Fruit fly (Drosophila melanogaster): ENCODE measurements around the gene CG15814.

The CG15814 gene

DNA sequence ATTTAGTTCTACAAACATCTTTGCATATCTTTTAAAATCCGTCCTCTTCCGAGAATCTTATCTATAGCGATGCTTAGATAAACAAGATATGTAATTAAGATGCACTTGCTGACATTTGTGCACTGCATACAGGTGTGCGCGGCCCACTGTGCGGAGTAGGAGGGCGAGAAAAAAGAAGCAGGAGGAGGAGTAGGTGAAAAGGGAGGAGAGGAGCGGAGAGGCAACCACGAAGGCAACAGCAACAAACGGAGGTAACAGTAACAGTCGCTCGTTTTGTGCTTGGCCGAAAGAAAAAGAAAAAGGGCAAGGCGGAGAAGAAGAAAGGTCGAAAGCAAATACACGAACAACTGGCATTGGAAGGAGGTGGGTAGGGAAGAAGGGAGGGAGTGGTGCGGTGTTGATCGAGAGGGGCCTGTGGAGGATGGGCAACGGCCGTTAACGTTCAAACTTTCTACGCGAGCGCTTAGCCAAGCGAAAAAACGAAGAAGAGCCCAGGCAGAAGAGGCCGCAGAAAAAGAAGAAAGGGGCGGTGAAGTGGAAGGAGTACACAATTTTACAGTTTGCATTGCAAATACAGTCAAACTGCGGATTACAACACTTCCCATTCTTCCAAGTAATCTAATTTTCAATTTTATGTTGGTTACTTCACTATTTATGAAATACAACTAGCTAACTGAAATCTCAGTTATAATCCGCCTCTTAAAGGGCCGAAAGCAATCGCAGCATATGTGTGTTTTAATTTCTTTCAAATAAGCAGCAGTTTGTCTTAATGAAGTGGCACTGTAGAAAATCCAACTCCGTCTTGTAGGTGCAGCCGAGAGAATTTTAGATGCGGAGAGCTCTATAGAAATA lies 17.8 kb downstream of the CG15814 start:
- TF ChIP-seq CG8301 (tag; optimal IDR thresholded peaks at IDR 0.05), result peak; percentile 46
- TF ChIP-seq CG14655 (GFP tag; optimal IDR thresholded peaks at IDR 0.05), result peak; percentile 59
- TF ChIP-seq CG15710 (tag; optimal IDR thresholded peaks at IDR 0.05), result no peak

DNA sequence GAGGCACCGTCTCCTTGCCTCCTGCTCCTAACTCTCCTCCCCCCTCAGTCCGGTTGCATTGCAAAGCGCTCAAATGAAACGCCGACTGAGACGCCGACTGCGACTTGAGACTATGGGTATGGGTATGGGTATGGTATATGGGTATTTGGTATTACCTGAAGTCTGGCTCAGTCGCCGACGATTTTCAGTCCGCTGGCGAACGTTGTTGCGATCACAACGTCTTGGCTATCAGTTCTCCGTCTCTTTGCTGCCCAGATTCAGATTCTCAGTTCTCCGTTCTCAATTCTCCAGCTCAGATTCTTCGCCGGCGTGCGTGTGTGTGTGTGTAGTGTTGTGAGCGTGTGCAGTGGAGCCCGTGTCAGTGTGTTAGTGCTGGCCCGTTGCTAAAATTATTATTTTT lies 19.5 kb downstream of the CG15814 start, which contains the start of gene CG6398:
Gene CG6398 (plus strand): TSS at position 185 of the 400 bp plus-strand sequence.
- TF ChIP-seq Ets98B (GFP tag; IDR thresholded peaks at IDR 0.05) (peak; percentile 37; the same call in 1 of the 2 replicates), Snoo (tag; optimal IDR thresholded peaks at IDR 0.05) (no peak), CG14655 (GFP tag; optimal IDR thresholded peaks at IDR 0.05) (no peak), CG9948 (tag; optimal IDR thresholded peaks at IDR 0.05) (no peak), fd96Ca (GFP tag; IDR thresholded peaks at IDR 0.05) (no peak), CG13204 (GFP tag; optimal IDR thresholded peaks at IDR 0.05) (peak; percentile 64), EcR (GFP tag; optimal IDR thresholded peaks at IDR 0.05) (peak; percentile 36), rn (GFP tag; IDR thresholded peaks at IDR 0.05) (no peak), CG15710 (tag; optimal IDR thresholded peaks at IDR 0.05) (no peak), gl (tag; optimal IDR thresholded peaks at IDR 0.05) (no peak), CG32121 (GFP tag; IDR thresholded peaks at IDR 0.05) (no peak), CG4496 (GFP tag; IDR thresholded peaks at IDR 0.05) (peak; percentile 44; the same call in 1 of the 3 replicates), Pif1B (GFP tag; optimal IDR thresholded peaks at IDR 0.05) (no peak), CG8159 (tag; optimal IDR thresholded peaks at IDR 0.05) (no peak), CG17806 (tag; optimal IDR thresholded peaks at IDR 0.05) (no peak), CG12605 (GFP tag; IDR thresholded peaks at IDR 0.05) (no peak), Pif1A (GFP tag; optimal IDR thresholded peaks at IDR 0.05) (no peak), CG34367 (tag; optimal IDR thresholded peaks at IDR 0.05) (no peak), CG10348 (GFP tag; IDR thresholded peaks at IDR 0.05) (no peak), CG8301 (tag; optimal IDR thresholded peaks at IDR 0.05) (no peak), D1 (tag; optimal IDR thresholded peaks at IDR 0.05) (no peak)

DNA sequence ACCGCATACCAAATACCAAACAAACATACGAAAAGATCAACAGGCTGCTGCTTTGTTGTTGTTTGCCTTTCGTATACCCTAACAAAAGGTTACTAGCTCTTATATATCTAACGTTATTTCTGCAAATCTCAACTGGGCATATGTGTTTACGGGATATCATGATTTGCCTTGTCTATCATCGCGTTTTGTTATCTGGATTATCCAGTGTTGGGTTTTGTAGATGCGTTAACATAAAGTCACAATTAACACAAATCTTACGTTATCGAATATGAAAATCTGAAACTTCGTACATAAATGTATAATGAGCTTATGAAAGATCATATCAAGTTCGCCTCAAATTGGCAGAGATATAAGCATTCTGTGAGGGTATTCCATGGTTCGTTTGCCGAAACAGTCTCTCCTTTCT lies 19.9 kb downstream of the CG15814 start:
- TF ChIP-seq CG4496 (GFP tag; IDR thresholded peaks at IDR 0.05) (no peak), CG15710 (tag; optimal IDR thresholded peaks at IDR 0.05) (peak; percentile 54), Ets98B (GFP tag; IDR thresholded peaks at IDR 0.05) (no peak), Pif1B (GFP tag; optimal IDR thresholded peaks at IDR 0.05) (peak; percentile 58), rn (GFP tag; IDR thresholded peaks at IDR 0.05) (no peak), CG12605 (GFP tag; IDR thresholded peaks at IDR 0.05) (no peak), CG8159 (tag; optimal IDR thresholded peaks at IDR 0.05) (peak; percentile 69), CG34367 (tag; optimal IDR thresholded peaks at IDR 0.05) (peak; percentile 32), Pif1A (GFP tag; optimal IDR thresholded peaks at IDR 0.05) (peak; percentile 40), CG10348 (GFP tag; IDR thresholded peaks at IDR 0.05) (no peak), CG32121 (GFP tag; IDR thresholded peaks at IDR 0.05) (no peak), CG14655 (GFP tag; optimal IDR thresholded peaks at IDR 0.05) (peak; percentile 65), fd96Ca (GFP tag; IDR thresholded peaks at IDR 0.05) (no peak), CG9948 (tag; optimal IDR thresholded peaks at IDR 0.05) (peak; percentile 53), Snoo (tag; optimal IDR thresholded peaks at IDR 0.05) (peak; percentile 11), gl (tag; optimal IDR thresholded peaks at IDR 0.05) (no peak), D1 (tag; optimal IDR thresholded peaks at IDR 0.05) (no peak), CG17806 (tag; optimal IDR thresholded peaks at IDR 0.05) (peak; percentile 9), CG13204 (GFP tag; optimal IDR thresholded peaks at IDR 0.05) (no peak), CG8301 (tag; optimal IDR thresholded peaks at IDR 0.05) (peak; percentile 52), EcR (GFP tag; optimal IDR thresholded peaks at IDR 0.05) (no peak)

DNA sequence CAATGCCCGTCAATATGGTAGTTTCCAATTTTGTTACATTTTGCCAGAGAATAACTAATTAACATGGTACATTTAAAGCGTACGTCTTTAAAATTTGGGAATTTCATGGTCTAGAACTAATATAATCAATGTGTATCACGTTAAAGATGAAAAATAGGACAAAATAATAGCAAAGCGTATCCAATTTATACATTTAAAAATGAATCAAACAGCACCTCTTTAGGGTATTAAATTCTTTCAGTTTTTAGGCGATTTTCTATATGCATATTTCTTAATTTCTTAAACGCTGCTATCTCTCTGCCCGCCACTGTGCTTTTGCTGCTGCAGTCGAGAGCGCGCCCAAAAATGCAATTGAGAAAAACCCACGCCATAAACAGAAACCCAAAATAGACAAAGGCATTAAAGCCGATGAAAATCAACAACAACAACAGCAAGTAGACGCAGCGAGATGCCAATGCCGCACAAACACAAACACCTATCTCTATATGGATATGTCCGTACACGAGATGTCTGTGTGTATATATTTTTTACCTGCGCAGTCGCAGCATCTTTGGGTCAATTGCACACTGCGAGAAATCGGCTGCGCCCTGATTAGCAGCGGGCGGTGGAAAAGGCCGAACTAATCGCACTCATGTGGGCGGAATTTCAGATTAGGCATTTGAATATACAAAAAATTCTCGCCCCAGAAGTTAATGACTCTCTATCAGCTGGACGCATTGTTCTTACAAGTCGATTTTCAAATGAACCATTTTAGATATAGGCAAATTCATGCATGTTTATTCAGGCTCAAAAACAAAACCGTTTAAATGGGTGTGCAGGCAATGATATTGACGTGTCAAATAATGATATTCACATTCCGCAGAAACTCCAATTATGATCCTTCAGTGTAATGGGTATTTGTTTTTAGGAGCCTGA lies 20.8 kb downstream of the CG15814 start:
- TF ChIP-seq CG12605 (GFP tag; IDR thresholded peaks at IDR 0.05), result 0 out of 2 replicates have a peak, but pooled peaks have one; percentile 8
- TF ChIP-seq rn (GFP tag; IDR thresholded peaks at IDR 0.05), result 0 out of 2 replicates have a peak, but pooled peaks have one; percentile 22
- TF ChIP-seq CG15710 (tag; optimal IDR thresholded peaks at IDR 0.05), result peak; percentile 63
- peak; percentile 4 for TF ChIP-seq Snoo (tag; optimal IDR thresholded peaks at IDR 0.05)
- TF ChIP-seq CG8159 (tag; optimal IDR thresholded peaks at IDR 0.05), result peak; percentile 78
- peak; percentile 57 for TF ChIP-seq CG34367 (tag; optimal IDR thresholded peaks at IDR 0.05)
- TF ChIP-seq Pif1A (GFP tag; optimal IDR thresholded peaks at IDR 0.05), result peak; percentile 34
- TF ChIP-seq CG10348 (GFP tag; IDR thresholded peaks at IDR 0.05), result peak; percentile 29; the same call in 1 of the 2 replicates
- peak; percentile 77 for TF ChIP-seq CG8301 (tag; optimal IDR thresholded peaks at IDR 0.05)
- no peak for TF ChIP-seq CG13204 (GFP tag; optimal IDR thresholded peaks at IDR 0.05)
- no peak for TF ChIP-seq gl (tag; optimal IDR thresholded peaks at IDR 0.05)
- TF ChIP-seq Pif1B (GFP tag; optimal IDR thresholded peaks at IDR 0.05), result peak; percentile 19
- TF ChIP-seq fd96Ca (GFP tag; IDR thresholded peaks at IDR 0.05), result no peak; the same call in 2 of the 3 replicates
- TF ChIP-seq EcR (GFP tag; optimal IDR thresholded peaks at IDR 0.05), result no peak
- peak; percentile 65 for TF ChIP-seq CG9948 (tag; optimal IDR thresholded peaks at IDR 0.05)
- TF ChIP-seq D1 (tag; optimal IDR thresholded peaks at IDR 0.05), result peak; percentile 70
- TF ChIP-seq CG17806 (tag; optimal IDR thresholded peaks at IDR 0.05), result peak; percentile 61
- TF ChIP-seq CG32121 (GFP tag; IDR thresholded peaks at IDR 0.05), result peak; percentile 48
- TF ChIP-seq CG4496 (GFP tag; IDR thresholded peaks at IDR 0.05), result peak; percentile 65
- peak; percentile 5; the same call in 1 of the 2 replicates for TF ChIP-seq Ets98B (GFP tag; IDR thresholded peaks at IDR 0.05)
- peak; percentile 53 for TF ChIP-seq CG14655 (GFP tag; optimal IDR thresholded peaks at IDR 0.05)
